Worm (Caenorhabditis elegans) whole organism, L2 larva: ENCODE measurements around the gene hosl-1.

ENCODE experiments used
- C34F6.9 ChIP-seq: fragments of 150-350 bp; optimal IDR thresholded peaks from 2 replicates; lab custom pipeline; 2014; ENCODE audit warnings: missing biosample characterization, missing genetic modification characterization
- F13H6.1 ChIP-seq: sonication (generic microtip); optimal IDR thresholded peaks from 2 replicates; lab custom pipeline; 2016; ENCODE audit warnings: missing genetic modification characterization, missing compliant biosample characterization
- R02D3.7 ChIP-seq: fragments of 150-350 bp; optimal IDR thresholded peaks from 2 replicates; lab custom pipeline; 2014; ENCODE audit warnings: missing biosample characterization, missing genetic modification characterization
- Y55F3AM.14 ChIP-seq: fragments of 200-800 bp; sonication (Bioruptor generic); optimal IDR thresholded peaks from 2 replicates; lab custom pipeline; 2018; ENCODE audit warnings: mild to moderate bottlenecking, missing genetic modification characterization, missing compliant biosample characterization
- alr-1 ChIP-seq: fragments of 150-350 bp; optimal IDR thresholded peaks from 2 replicates; lab custom pipeline; 2014; ENCODE audit warnings: missing biosample characterization, missing genetic modification characterization
- aly-2 ChIP-seq: fragments of 150-350 bp; optimal IDR thresholded peaks from 2 replicates; lab custom pipeline; 2014; ENCODE audit warnings: missing biosample characterization, missing genetic modification characterization
- ceh-16 ChIP-seq: fragments of 150-350 bp; optimal IDR thresholded peaks from 2 replicates; lab custom pipeline; 2014; ENCODE audit warnings: missing biosample characterization, missing genetic modification characterization
- dmd-4 ChIP-seq: sonication (generic microtip); optimal IDR thresholded peaks from 2 replicates; lab custom pipeline; 2017; ENCODE audit warnings: missing biosample characterization, missing genetic modification characterization
- egl-27 ChIP-seq: sonication (generic microtip); optimal IDR thresholded peaks from 3 replicates; lab custom pipeline; 2017; ENCODE audit warnings: missing biosample characterization, missing genetic modification reagents, missing genetic modification characterization
- elt-3 ChIP-seq: sonication (generic microtip); optimal IDR thresholded peaks from 2 replicates; lab custom pipeline; 2017; ENCODE audit warnings: missing biosample characterization, missing genetic modification characterization
- lin-11 ChIP-seq: fragments of 150-350 bp; sonication (generic microtip); optimal IDR thresholded peaks from 2 replicates; lab custom pipeline; 2014; ENCODE audit warnings: missing biosample characterization, missing genetic modification characterization, inconsistent platforms, mixed read lengths
- lin-13 ChIP-seq: fragments of 150-350 bp; optimal IDR thresholded peaks from 2 replicates; lab custom pipeline; 2014; ENCODE audit warnings: missing biosample characterization, missing genetic modification reagents, missing genetic modification characterization
- lin-39 ChIP-seq: fragments of 150-350 bp; optimal IDR thresholded peaks from 2 replicates; lab custom pipeline; 2014; ENCODE audit warnings: missing biosample characterization, missing genetic modification reagents, missing genetic modification characterization
- mab-5 ChIP-seq: fragments of 150-350 bp; optimal IDR thresholded peaks from 2 replicates; lab custom pipeline; 2014; ENCODE audit warnings: missing biosample characterization, missing genetic modification characterization
- mdl-1 ChIP-seq, 2 experiments: fragments of 150-350 bp in 1 of 2; sonication (generic microtip) in 1 of 2; optimal IDR thresholded peaks; 2 replicates each; lab custom pipeline; 2017; ENCODE audit warnings: missing biosample characterization in 2 of 2, missing genetic modification characterization in 2 of 2
- nhr-10 ChIP-seq: sonication (generic microtip); optimal IDR thresholded peaks from 2 replicates; lab custom pipeline; 2017; ENCODE audit warnings: missing biosample characterization, missing genetic modification characterization
- nhr-11 ChIP-seq: fragments of 150-350 bp; optimal IDR thresholded peaks from 2 replicates; lab custom pipeline; 2014; ENCODE audit warnings: missing biosample characterization, missing genetic modification characterization
- nhr-21 ChIP-seq: fragments of 150-350 bp; optimal IDR thresholded peaks from 2 replicates; lab custom pipeline; 2014; ENCODE audit warnings: missing biosample characterization, missing genetic modification characterization
- nhr-237 ChIP-seq: fragments of 150-350 bp; optimal IDR thresholded peaks from 2 replicates; lab custom pipeline; 2014; ENCODE audit warnings: missing biosample characterization, missing genetic modification characterization
- nhr-25 ChIP-seq: fragments of 150-350 bp; sonication (generic microtip); optimal IDR thresholded peaks from 3 replicates; lab custom pipeline; 2014; ENCODE audit warnings: missing biosample characterization, missing genetic modification characterization
- nhr-77 ChIP-seq: fragments of 150-350 bp; optimal IDR thresholded peaks from 2 replicates; lab custom pipeline; 2014; ENCODE audit warnings: missing biosample characterization, missing genetic modification characterization
- peb-1 ChIP-seq: fragments of 150-350 bp; optimal IDR thresholded peaks from 2 replicates; lab custom pipeline; 2014; ENCODE audit warnings: missing biosample characterization, missing genetic modification characterization
- sem-4 ChIP-seq: fragments of 150-350 bp; optimal IDR thresholded peaks from 2 replicates; lab custom pipeline; 2014; ENCODE audit warnings: missing biosample characterization, missing genetic modification reagents, missing genetic modification characterization
- skn-1 ChIP-seq: sonication (generic microtip); optimal IDR thresholded peaks from 2 replicates; lab custom pipeline; 2017; ENCODE audit warnings: missing biosample characterization, missing genetic modification characterization
- sma-3 ChIP-seq: sonication (generic microtip); optimal IDR thresholded peaks from 2 replicates; lab custom pipeline; 2016; ENCODE audit warnings: missing genetic modification reagents, missing genetic modification characterization, missing compliant biosample characterization
- sma-9 ChIP-seq, 2 experiments: fragments of 150-350 bp in 1 of 2; sonication (generic microtip) in 1 of 2; optimal IDR thresholded peaks; 2 replicates each; lab custom pipeline; 2014 to 2016; ENCODE audit warnings: missing genetic modification characterization in 2 of 2, mild to moderate bottlenecking in 1 of 2, missing biosample characterization in 1 of 2, missing compliant biosample characterization in 1 of 2, missing genetic modification reagents in 1 of 2, moderate library complexity in 1 of 2
- snpc-4 ChIP-seq: fragments of 150-350 bp; optimal IDR thresholded peaks from 2 replicates; lab custom pipeline; 2014; ENCODE audit warnings: missing biosample characterization, missing genetic modification characterization
- unc-39 ChIP-seq: fragments of 150-350 bp; optimal IDR thresholded peaks from 2 replicates; lab custom pipeline; 2014; ENCODE audit warnings: missing biosample characterization, missing genetic modification characterization
- unc-55 ChIP-seq: fragments of 150-350 bp; sonication (generic microtip); optimal IDR thresholded peaks from 3 replicates; lab custom pipeline; 2014; ENCODE audit warnings: missing biosample characterization, missing genetic modification reagents, missing genetic modification characterization
- zag-1 ChIP-seq: fragments of 150-350 bp; optimal IDR thresholded peaks from 2 replicates; lab custom pipeline; 2014; ENCODE audit warnings: missing biosample characterization, missing genetic modification characterization
- ztf-1 ChIP-seq: fragments of 200-800 bp; sonication (Bioruptor generic); conservative IDR thresholded peaks from 2 replicates; pipeline ENCODE4 v1.3.6; 2022; ENCODE audit warnings: missing genetic modification characterization, missing compliant biosample characterization
- ztf-4 ChIP-seq: fragments of 150-350 bp; optimal IDR thresholded peaks from 2 replicates; lab custom pipeline; 2014; ENCODE audit warnings: missing biosample characterization, missing genetic modification characterization

hosl-1 gene

ce11 chrX:4588462-4588861 lies 48.5 kb upstream of the hosl-1 start, which contains the start of gene lnp-1:
lnp-1 (plus strand) TSS chrX:4588762.
- TF ChIP-seq lin-39 (tag; lab: Kevin White, UChicago) (no peak), dmd-4 (tag; lab: Kevin White, UChicago) (no peak), sma-9 (GFP tag; optimal IDR thresholded peaks at IDR 0.05; lab: Kevin White, UChicago) (no peak), sma-9 (tag; optimal IDR thresholded peaks at IDR 0.05; lab: Kevin White, UChicago) (no peak), R02D3.7 (no peak), ztf-4 (no peak), egl-27 (tag; lab: Kevin White, UChicago) (no peak), alr-1 (tag; lab: Kevin White, UChicago) (no peak), unc-55 (no peak), nhr-77 (tag; lab: Kevin White, UChicago) (no peak)

DNA sequence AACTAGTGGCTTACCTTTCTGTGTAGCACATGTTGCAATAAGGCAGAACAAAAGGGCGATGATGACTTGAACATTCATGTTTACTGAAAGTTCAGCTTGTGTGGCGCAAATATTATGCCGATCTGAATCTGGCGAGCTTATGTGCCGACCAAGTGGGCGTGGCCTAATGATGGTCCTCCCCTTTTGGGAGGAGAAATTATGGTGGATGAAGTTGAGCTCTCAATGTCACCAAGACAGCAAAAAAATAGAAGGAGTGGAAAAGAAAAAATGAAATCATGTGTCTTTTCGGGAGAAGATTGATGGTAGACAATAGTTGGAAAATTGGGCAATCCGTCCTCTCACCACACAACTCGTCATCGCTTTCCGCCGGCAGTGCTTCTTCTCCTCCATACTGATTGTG lies 44.7 kb upstream of the hosl-1 start, which contains the start of gene flp-12:
Gene flp-12 (minus strand): TSS at position 101 of the 400 bp plus-strand sequence.
- TF ChIP-seq nhr-21 (tag; lab: Kevin White, UChicago) (no peak), zag-1 (tag; lab: Kevin White, UChicago) (no peak), mab-5 (tag; lab: Kevin White, UChicago) (no peak), sma-9 (GFP tag; optimal IDR thresholded peaks at IDR 0.05; lab: Kevin White, UChicago) (no peak), sma-9 (tag; optimal IDR thresholded peaks at IDR 0.05; lab: Kevin White, UChicago) (no peak), peb-1 (tag; lab: Kevin White, UChicago) (no peak), dmd-4 (tag; lab: Kevin White, UChicago) (no peak), F13H6.1 (tag; lab: Kevin White, UChicago) (no peak), nhr-237 (tag; lab: Kevin White, UChicago) (no peak), unc-55 (no peak), ceh-16 (tag; lab: Kevin White, UChicago) (no peak), nhr-77 (tag; lab: Kevin White, UChicago) (no peak), skn-1 (tag; lab: Kevin White, UChicago) (no peak), nhr-25 (tag; lab: Kevin White, UChicago) (no peak), ztf-4 (no peak)

- TF ChIP-seq C34F6.9 (tag; lab: Kevin White, UChicago) = no peak
Observed at ce11 chrX:4597419-4597818, 39.5 kb upstream of the hosl-1 start.

ce11 chrX:4599526-4599925 lies 37.4 kb upstream of the hosl-1 start:
- TF ChIP-seq zag-1 (tag; lab: Kevin White, UChicago) (no peak), ztf-4 (no peak), ztf-1 (no peak), sma-9 (GFP tag; optimal IDR thresholded peaks at IDR 0.05; lab: Kevin White, UChicago) (no peak), sma-9 (tag; optimal IDR thresholded peaks at IDR 0.05; lab: Kevin White, UChicago) (no peak), egl-27 (tag; lab: Kevin White, UChicago) (no peak), ceh-16 (tag; lab: Kevin White, UChicago) (no peak), nhr-21 (tag; lab: Kevin White, UChicago) (no peak), Y55F3AM.14 (no peak), mdl-1 (tag; optimal IDR thresholded peaks at IDR 0.05; lab: Kevin White, UChicago) (no peak), nhr-10 (tag; lab: Kevin White, UChicago) (no peak)

ce11 chrX:4600987-4601386 lies 35.9 kb upstream of the hosl-1 start:
- TF ChIP-seq unc-39 (tag; lab: Kevin White, UChicago) = no peak
- TF ChIP-seq ztf-1 = no peak
- no peak for TF ChIP-seq C34F6.9 (tag; lab: Kevin White, UChicago)
- TF ChIP-seq lin-39 (tag; lab: Kevin White, UChicago) = no peak
- no peak for TF ChIP-seq R02D3.7
- TF ChIP-seq aly-2 = no peak
- no peak for TF ChIP-seq sem-4 (tag; lab: Kevin White, UChicago)
- TF ChIP-seq F13H6.1 (tag; lab: Kevin White, UChicago) = no peak
- TF ChIP-seq snpc-4 (tag; lab: Kevin White, UChicago) = no peak
- TF ChIP-seq Y55F3AM.14 = no peak
- no peak for TF ChIP-seq lin-11 (tag; lab: Kevin White, UChicago)
- no peak for TF ChIP-seq lin-13 (GFP tag; lab: Kevin White, UChicago)
- no peak for TF ChIP-seq zag-1 (tag; lab: Kevin White, UChicago)
- no peak for TF ChIP-seq mdl-1 (tag; optimal IDR thresholded peaks at IDR 0.05; lab: Kevin White, UChicago)
- no peak for TF ChIP-seq elt-3 (tag; lab: Kevin White, UChicago)
- no peak for TF ChIP-seq ceh-16 (tag; lab: Kevin White, UChicago)
- no peak for TF ChIP-seq sma-3
- no peak for TF ChIP-seq nhr-11 (tag; lab: Kevin White, UChicago)
